Worm (Caenorhabditis elegans) whole organism, late embryonic: ENCODE measurements around the gene Y60A9.3.

ENCODE experiments used
- K02D7.2 ChIP-seq: sonication (generic microtip); optimal IDR thresholded peaks from 2 replicates; lab custom pipeline; 2017; ENCODE audit warnings: mild to moderate bottlenecking, missing genetic modification characterization, missing compliant biosample characterization
- ama-1 ChIP-seq: fragments of 150-350 bp; optimal IDR thresholded peaks from 2 replicates; lab custom pipeline; 2014
- ceh-18 ChIP-seq: sonication (generic microtip); optimal IDR thresholded peaks from 2 replicates; lab custom pipeline; 2016; ENCODE audit warnings: missing genetic modification characterization, missing compliant biosample characterization
- ceh-22 ChIP-seq: sonication (generic microtip); optimal IDR thresholded peaks from 2 replicates; lab custom pipeline; 2017; ENCODE audit warnings: missing biosample characterization, missing genetic modification characterization
- ceh-24 ChIP-seq: sonication (generic microtip); optimal IDR thresholded peaks from 2 replicates; lab custom pipeline; 2016; ENCODE audit warnings: mild to moderate bottlenecking, missing genetic modification characterization, missing compliant biosample characterization
- ceh-30 ChIP-seq: fragments of 150-350 bp; optimal IDR thresholded peaks from 2 replicates; lab custom pipeline; 2014; ENCODE audit warnings: missing biosample characterization, missing genetic modification characterization
- ceh-34 ChIP-seq: sonication (generic microtip); optimal IDR thresholded peaks from 2 replicates; lab custom pipeline; 2016; ENCODE audit warnings: mild to moderate bottlenecking, missing genetic modification characterization, missing compliant biosample characterization
- ceh-48 ChIP-seq: sonication (generic microtip); optimal IDR thresholded peaks from 2 replicates; lab custom pipeline; 2016; ENCODE audit warnings: missing genetic modification characterization, inconsistent platforms, missing compliant biosample characterization
- ceh-9 ChIP-seq: sonication (generic microtip); optimal IDR thresholded peaks from 2 replicates; lab custom pipeline; 2016; ENCODE audit warnings: mild to moderate bottlenecking, missing genetic modification characterization, inconsistent platforms, missing compliant biosample characterization
- dmd-4 ChIP-seq: sonication (generic microtip); optimal IDR thresholded peaks from 2 replicates; lab custom pipeline; 2016; ENCODE audit warnings: borderline replicate concordance, missing genetic modification characterization, missing compliant biosample characterization
- dve-1 ChIP-seq: sonication (generic microtip); optimal IDR thresholded peaks from 2 replicates; lab custom pipeline; 2017; ENCODE audit warnings: antibody characterized with exemption, mild to moderate bottlenecking, missing genetic modification characterization, missing compliant biosample characterization
- elt-2 ChIP-seq: sonication (generic microtip); optimal IDR thresholded peaks from 2 replicates; lab custom pipeline; 2016; ENCODE audit warnings: missing genetic modification reagents, missing genetic modification characterization, missing compliant biosample characterization
- elt-4 ChIP-seq: sonication (generic microtip); optimal IDR thresholded peaks from 2 replicates; lab custom pipeline; 2016; ENCODE audit warnings: missing genetic modification characterization, missing compliant biosample characterization
- eyg-1 ChIP-seq: sonication (generic microtip); optimal IDR thresholded peaks from 2 replicates; lab custom pipeline; 2016; ENCODE audit warnings: missing genotype, missing genetic modification characterization, missing compliant biosample characterization
- fkh-6 ChIP-seq: sonication (generic microtip); optimal IDR thresholded peaks from 2 replicates; lab custom pipeline; 2016; ENCODE audit warnings: missing genetic modification characterization, missing compliant biosample characterization
- gmeb-2 ChIP-seq: sonication (generic microtip); optimal IDR thresholded peaks from 2 replicates; lab custom pipeline; 2016; ENCODE audit warnings: missing genetic modification characterization, inconsistent platforms, missing compliant biosample characterization
- hlh-13 ChIP-seq: fragments of 200-800 bp; sonication (Bioruptor generic); optimal IDR thresholded peaks from 2 replicates; lab custom pipeline; 2018; ENCODE audit warnings: mild to moderate bottlenecking, missing genetic modification characterization, missing compliant biosample characterization
- hlh-30 ChIP-seq: sonication (generic microtip); optimal IDR thresholded peaks from 2 replicates; lab custom pipeline; 2017; ENCODE audit warnings: antibody characterized with exemption, missing genetic modification characterization, missing compliant biosample characterization; ENCODE audit not compliant: insufficient read depth
- hlh-6 ChIP-seq: sonication (generic microtip); optimal IDR thresholded peaks from 2 replicates; lab custom pipeline; 2016; ENCODE audit warnings: missing genotype, missing genetic modification characterization, missing compliant biosample characterization
- lim-6 ChIP-seq: sonication (generic microtip); optimal IDR thresholded peaks from 2 replicates; lab custom pipeline; 2016; ENCODE audit warnings: missing genetic modification characterization, missing compliant biosample characterization
- lin-11 ChIP-seq: fragments of 200-800 bp; sonication (Bioruptor generic); optimal IDR thresholded peaks from 2 replicates; lab custom pipeline; 2018; ENCODE audit warnings: mild to moderate bottlenecking, missing genetic modification characterization, missing compliant biosample characterization
- mec-3 ChIP-seq: sonication (generic microtip); optimal IDR thresholded peaks from 2 replicates; lab custom pipeline; 2016; ENCODE audit warnings: borderline replicate concordance, missing genetic modification characterization, missing compliant biosample characterization
- npax-4 ChIP-seq: sonication (generic microtip); optimal IDR thresholded peaks from 2 replicates; lab custom pipeline; 2016; ENCODE audit warnings: missing genetic modification characterization, missing compliant biosample characterization
- pros-1 ChIP-seq: fragments of 150-350 bp; optimal IDR thresholded peaks from 2 replicates; lab custom pipeline; 2014; ENCODE audit warnings: missing biosample characterization, missing genetic modification reagents, missing genetic modification characterization
- ref-2 ChIP-seq: sonication (generic microtip); optimal IDR thresholded peaks from 2 replicates; lab custom pipeline; 2016; ENCODE audit warnings: missing genetic modification characterization, missing compliant biosample characterization
- unc-55 ChIP-seq: sonication (generic microtip); optimal IDR thresholded peaks from 2 replicates; lab custom pipeline; 2017; ENCODE audit warnings: missing biosample characterization, missing genetic modification reagents, missing genetic modification characterization
- ztf-16 ChIP-seq: sonication (generic microtip); optimal IDR thresholded peaks from 2 replicates; lab custom pipeline; 2017; ENCODE audit warnings: missing genetic modification characterization, missing compliant biosample characterization

Gene Y60A9.3

ce11 chrX:14428052-14428451 lies 45.0 kb downstream of the Y60A9.3 start, which contains the start of gene F23D12.1:
TSS of gene F23D12.1 (minus strand) at chrX:14428152.
- TF ChIP-seq ceh-34 (tag; lab: Kevin White, UChicago) = no peak
- no peak for TF ChIP-seq ceh-30
- no peak for TF ChIP-seq hlh-30 (tag; lab: Kevin White, UChicago)
- TF ChIP-seq hlh-13 (GFP tag; lab: Kevin White, UChicago) = no peak
- TF ChIP-seq hlh-6 (tag; lab: Kevin White, UChicago) = no peak
- no peak for TF ChIP-seq pros-1
- TF ChIP-seq ceh-48 (tag; lab: Kevin White, UChicago) = no peak
- TF ChIP-seq ceh-24 (tag; lab: Kevin White, UChicago) = no peak
- TF ChIP-seq lim-6 (tag; lab: Kevin White, UChicago) = no peak
- no peak for TF ChIP-seq ztf-16 (tag; lab: Kevin White, UChicago)
- no peak for TF ChIP-seq dmd-4 (tag; lab: Kevin White, UChicago)
- no peak for TF ChIP-seq dve-1 (tag; lab: Kevin White, UChicago)
- no peak for TF ChIP-seq eyg-1 (tag; lab: Kevin White, UChicago)
- TF ChIP-seq, all 69 proteins: peak for 0

- TF ChIP-seq dmd-4 (tag; lab: Kevin White, UChicago) = no peak
- no peak for TF ChIP-seq ama-1 (lab: Kevin White, UChicago)
- TF ChIP-seq ceh-24 (tag; lab: Kevin White, UChicago) = no peak
- TF ChIP-seq ceh-9 (tag; lab: Kevin White, UChicago) = no peak
- no peak for TF ChIP-seq lin-11
- TF ChIP-seq ceh-22 (tag; lab: Kevin White, UChicago) = no peak
- no peak for TF ChIP-seq ceh-18 (tag; lab: Kevin White, UChicago)
- no peak for TF ChIP-seq K02D7.2 (tag; lab: Kevin White, UChicago)
- no peak for TF ChIP-seq gmeb-2 (tag; lab: Kevin White, UChicago)
- TF ChIP-seq elt-2 = no peak
- TF ChIP-seq npax-4 (tag; lab: Kevin White, UChicago) = no peak
- no peak for TF ChIP-seq elt-4 (tag; lab: Kevin White, UChicago)
- no peak for TF ChIP-seq mec-3
- TF ChIP-seq unc-55 (GFP tag; lab: Kevin White, UChicago) = no peak
- no peak for TF ChIP-seq fkh-6
- no peak for TF ChIP-seq ref-2 (tag; lab: Kevin White, UChicago)
Measured at ce11 chrX:14430436-14430835, 47.4 kb downstream of the Y60A9.3 start.
